Fruit fly (Drosophila melanogaster): ENCODE measurements around the gene CG12011.

- TF ChIP-seq cnc (optimal IDR thresholded peaks at IDR 0.05) = no peak
- no peak for TF ChIP-seq kay (GFP tag; ENCODE audit: borderline replicate concordance)
- TF ChIP-seq Clk (GFP tag; optimal IDR thresholded peaks at IDR 0.05) = no peak
- TF ChIP-seq CG7101 (tag; optimal IDR thresholded peaks at IDR 0.05) = no peak
- TF ChIP-seq Hr96 (GFP tag; optimal IDR thresholded peaks at IDR 0.05) = no peak
Observed at dm6 chr3L:1694317-1694716, at the start of gene CG12011.

Measured in whole organism, adult.